Worm (Caenorhabditis elegans): ENCODE data around the gene orc-5.
"Not testable (repeated sequence)": the region's sequence is repeated elsewhere in the genome, so short reads cannot be mapped to it uniquely, and the experiment has no call there.

- not testable (repeated sequence) for TF ChIP-seq unc-62 (GFP tag; optimal IDR thresholded peaks at IDR 0.05); ama-1 (optimal IDR thresholded peaks at IDR 0.05); hlh-4 (tag; optimal IDR thresholded peaks at IDR 0.05); dpl-1 (GFP tag; optimal IDR thresholded peaks at IDR 0.05); snpc-4 (tag; optimal IDR thresholded peaks at IDR 0.05); mep-1 (tag; optimal IDR thresholded peaks at IDR 0.05); nhr-19 (GFP tag; conservative IDR thresholded peaks at IDR 0.05); C16A3.4 (tag; optimal IDR thresholded peaks at IDR 0.05); zag-1 (tag; optimal IDR thresholded peaks at IDR 0.05); grh-1 (GFP tag; IDR thresholded peaks at IDR 0.05); nhr-77 (tag; optimal IDR thresholded peaks at IDR 0.05); nhr-11 (tag; optimal IDR thresholded peaks at IDR 0.05); sox-4 (tag; optimal IDR thresholded peaks at IDR 0.05)
Measured at ce11 chrIV:10751740-10752139, 17.4 kb upstream of the orc-5 start, which contains the start of gene T25B9.2.
